Worm (Caenorhabditis elegans) whole organism, L4 larva: ENCODE results near the gene hacl-1.

ENCODE experiments used
- D1046.2 ChIP-seq: fragments of 200-800 bp; sonication (Bioruptor generic); IDR thresholded peaks from 2 replicates; pipeline ENCODE4 v1.3.6; 2022; ENCODE audit warnings: missing genetic modification characterization, missing compliant biosample characterization
- F37D6.2 ChIP-seq: sonication (generic microtip); optimal IDR thresholded peaks from 2 replicates; lab custom pipeline; 2016; ENCODE audit warnings: mild to moderate bottlenecking, missing genetic modification characterization, missing compliant biosample characterization
- F44E2.7 ChIP-seq: fragments of 200-800 bp; sonication (Bioruptor generic); IDR thresholded peaks from 2 replicates; pipeline ENCODE4 v2.1.2; 2022; ENCODE audit warnings: missing genetic modification characterization, missing compliant biosample characterization
- T20F7.1 ChIP-seq: fragments of 200-800 bp; sonication (Bioruptor generic); optimal IDR thresholded peaks from 2 replicates; lab custom pipeline; 2018; ENCODE audit warnings: mild to moderate bottlenecking, missing genetic modification characterization, missing compliant biosample characterization
- T26A8.4 ChIP-seq: fragments of 200-800 bp; sonication (Bioruptor generic); IDR thresholded peaks from 2 replicates; pipeline ENCODE4 v1.3.6; 2022; ENCODE audit warnings: missing genetic modification characterization, missing compliant biosample characterization
- Y5F2A.4 ChIP-seq: fragments of 200-800 bp; sonication (Bioruptor generic); optimal IDR thresholded peaks from 2 replicates; lab custom pipeline; 2018; ENCODE audit warnings: mild to moderate bottlenecking, missing genetic modification characterization, missing compliant biosample characterization
- Y75B8A.6 ChIP-seq: fragments of 200-800 bp; sonication (Bioruptor generic); IDR thresholded peaks from 2 replicates; pipeline ENCODE4 v1.3.6; 2022; ENCODE audit warnings: missing genetic modification reagents, missing genetic modification characterization, missing compliant biosample characterization
- ZK546.5 ChIP-seq, 2 experiments: sonication (generic microtip); optimal IDR thresholded peaks; 2 replicates each; lab custom pipeline; 2017; ENCODE audit warnings: missing biosample characterization in 2 of 2, missing genetic modification characterization in 2 of 2
- ceh-44 ChIP-seq: fragments of 200-800 bp; sonication (Bioruptor generic); IDR thresholded peaks from 2 replicates; pipeline ENCODE4 v1.3.6; 2022; ENCODE audit warnings: missing genetic modification reagents, missing genetic modification characterization, missing compliant biosample characterization
- ceh-62 ChIP-seq: sonication (generic microtip); optimal IDR thresholded peaks from 2 replicates; lab custom pipeline; 2017; ENCODE audit warnings: missing biosample characterization, missing genetic modification characterization
- ces-1 ChIP-seq: fragments of 150-350 bp; sonication (generic microtip); optimal IDR thresholded peaks from 4 replicates; lab custom pipeline; 2014; ENCODE audit warnings: missing biosample characterization, missing genetic modification reagents, missing genetic modification characterization
- cey-2 ChIP-seq: sonication (generic microtip); optimal IDR thresholded peaks from 3 replicates; lab custom pipeline; 2017; ENCODE audit warnings: missing genetic modification characterization, mild to moderate bottlenecking, missing compliant biosample characterization, antibody characterized with exemption, borderline replicate concordance; ENCODE audit not compliant: insufficient read depth
- ctbp-1 ChIP-seq: fragments of 200-800 bp; sonication (Bioruptor generic); IDR thresholded peaks from 2 replicates; pipeline ENCODE4 v1.3.6; 2022; ENCODE audit warnings: missing genetic modification reagents, missing genetic modification characterization, missing compliant biosample characterization
- daf-12 ChIP-seq: fragments of 150-350 bp; optimal IDR thresholded peaks from 2 replicates; lab custom pipeline; 2014; ENCODE audit warnings: missing biosample characterization, missing genetic modification reagents, missing genetic modification characterization
- daf-16 ChIP-seq, 3 experiments: sonication (generic microtip); optimal IDR thresholded peaks; 2 replicates each; lab custom pipeline; 2016 to 2017; ENCODE audit warnings: missing genetic modification characterization in 3 of 3, missing genetic modification reagents in 3 of 3, mild to moderate bottlenecking in 2 of 3, missing compliant biosample characterization in 2 of 3, missing biosample characterization in 1 of 3, moderate library complexity in 1 of 3
- daf-19 ChIP-seq: fragments of 200-800 bp; sonication (Bioruptor generic); conservative IDR thresholded peaks from 2 replicates; pipeline ENCODE4 v1.3.6; 2022; ENCODE audit warnings: missing genetic modification characterization, missing compliant biosample characterization
- dmd-6 ChIP-seq: fragments of 200-800 bp; sonication (Bioruptor generic); IDR thresholded peaks from 2 replicates; pipeline ENCODE4 v1.3.6; 2022; ENCODE audit warnings: missing genetic modification reagents, missing genetic modification characterization, missing compliant biosample characterization
- dmd-9 ChIP-seq: fragments of 200-800 bp; sonication (Bioruptor generic); IDR thresholded peaks from 2 replicates; pipeline ENCODE4 v1.3.6; 2022; ENCODE audit warnings: missing genetic modification reagents, missing genetic modification characterization, missing compliant biosample characterization
- dpl-1 ChIP-seq: fragments of 150-350 bp; optimal IDR thresholded peaks from 2 replicates; lab custom pipeline; 2014; ENCODE audit warnings: missing biosample characterization, missing genetic modification reagents, missing genetic modification characterization
- duxl-1 ChIP-seq: sonication (generic microtip); optimal IDR thresholded peaks from 2 replicates; lab custom pipeline; 2016; ENCODE audit warnings: mild to moderate bottlenecking, missing genetic modification characterization, moderate library complexity, missing compliant biosample characterization; ENCODE audit not compliant: poor library complexity
- egl-43 ChIP-seq: fragments of 200-800 bp; sonication (Bioruptor generic); IDR thresholded peaks from 2 replicates; pipeline ENCODE4 v1.3.6; 2022; ENCODE audit warnings: missing genetic modification reagents, missing genetic modification characterization, missing compliant biosample characterization
- fos-1 ChIP-seq: fragments of 150-350 bp; optimal IDR thresholded peaks from 2 replicates; lab custom pipeline; 2014; ENCODE audit warnings: missing biosample characterization, missing genetic modification characterization
- hlh-11 ChIP-seq: fragments of 200-800 bp; sonication (Bioruptor generic); optimal IDR thresholded peaks from 2 replicates; lab custom pipeline; 2018; ENCODE audit warnings: mild to moderate bottlenecking, missing genetic modification characterization, missing compliant biosample characterization
- lin-29 ChIP-seq: fragments of 200-800 bp; sonication (Bioruptor generic); IDR thresholded peaks from 2 replicates; pipeline ENCODE4 v1.3.6; 2022; ENCODE audit warnings: missing genetic modification reagents, missing genetic modification characterization, missing compliant biosample characterization
- lin-39 ChIP-seq: fragments of 150-350 bp; optimal IDR thresholded peaks from 2 replicates; lab custom pipeline; 2014; ENCODE audit warnings: missing biosample characterization, missing genetic modification reagents, missing genetic modification characterization
- lsy-2 ChIP-seq, 2 experiments: fragments of 150-350 bp in 1 of 2; sonication (generic microtip) in 1 of 2; optimal IDR thresholded peaks; 2 replicates each; lab custom pipeline; 2014 to 2017; ENCODE audit warnings: missing biosample characterization in 2 of 2, missing genetic modification characterization in 2 of 2
- madf-5 ChIP-seq, 2 experiments: fragments of 200-800 bp; sonication (Bioruptor generic); IDR thresholded peaks; 2 replicates each; pipeline ENCODE4 v1.3.6; 2022; ENCODE audit warnings: missing compliant biosample characterization in 2 of 2, missing genetic modification characterization in 2 of 2
- mdt-29 ChIP-seq: fragments of 200-800 bp; sonication (Bioruptor generic); IDR thresholded peaks from 2 replicates; pipeline ENCODE4 v1.3.6; 2022; ENCODE audit warnings: missing genetic modification reagents, missing genetic modification characterization, missing compliant biosample characterization
- mxl-3 ChIP-seq: fragments of 200-800 bp; sonication (Bioruptor generic); optimal IDR thresholded peaks from 2 replicates; lab custom pipeline; 2018; ENCODE audit warnings: mild to moderate bottlenecking, missing genetic modification characterization, missing compliant biosample characterization
- nhr-10 ChIP-seq: fragments of 150-350 bp; optimal IDR thresholded peaks from 2 replicates; lab custom pipeline; 2014; ENCODE audit warnings: missing biosample characterization, missing genetic modification characterization
- nhr-237 ChIP-seq: sonication (generic microtip); optimal IDR thresholded peaks from 2 replicates; lab custom pipeline; 2017; ENCODE audit warnings: missing biosample characterization, missing genetic modification characterization
- nhr-25 ChIP-seq: sonication (generic microtip); optimal IDR thresholded peaks from 2 replicates; lab custom pipeline; 2017; ENCODE audit warnings: missing genetic modification characterization, mild to moderate bottlenecking, missing compliant biosample characterization, antibody characterized with exemption, moderate library complexity, borderline replicate concordance; ENCODE audit not compliant: insufficient read depth
- nhr-28 ChIP-seq: fragments of 150-350 bp; optimal IDR thresholded peaks from 2 replicates; lab custom pipeline; 2014; ENCODE audit warnings: missing biosample characterization, missing genetic modification characterization
- nhr-41 ChIP-seq: fragments of 200-800 bp; sonication (Bioruptor generic); IDR thresholded peaks from 2 replicates; pipeline ENCODE4 v1.3.6; 2022; ENCODE audit warnings: missing genetic modification reagents, missing genetic modification characterization, missing compliant biosample characterization
- nhr-76 ChIP-seq: fragments of 150-350 bp; optimal IDR thresholded peaks from 2 replicates; lab custom pipeline; 2014; ENCODE audit warnings: missing biosample characterization, missing genetic modification characterization
- php-3 ChIP-seq: fragments of 200-800 bp; sonication (Bioruptor generic); IDR thresholded peaks from 2 replicates; pipeline ENCODE4 v1.3.6; 2022; ENCODE audit warnings: missing genetic modification reagents, missing genetic modification characterization, missing compliant biosample characterization
- pqm-1 ChIP-seq: sonication (generic microtip); optimal IDR thresholded peaks from 2 replicates; lab custom pipeline; 2017; ENCODE audit warnings: missing biosample characterization, missing genetic modification characterization
- rbr-2 ChIP-seq: sonication (generic microtip); optimal IDR thresholded peaks from 2 replicates; lab custom pipeline; 2016; ENCODE audit warnings: missing genotype, missing genetic modification characterization, missing compliant biosample characterization
- saeg-2 ChIP-seq: fragments of 200-800 bp; sonication (Bioruptor generic); IDR thresholded peaks from 2 replicates; pipeline ENCODE4 v1.3.6; 2022; ENCODE audit warnings: missing genetic modification reagents, missing genetic modification characterization, missing compliant biosample characterization
- sdz-12 ChIP-seq: fragments of 200-800 bp; sonication (Bioruptor generic); optimal IDR thresholded peaks from 2 replicates; lab custom pipeline; 2018; ENCODE audit warnings: mild to moderate bottlenecking, missing genetic modification characterization, missing compliant biosample characterization
- snpc-1.2 ChIP-seq: fragments of 200-800 bp; sonication (Bioruptor generic); IDR thresholded peaks from 2 replicates; pipeline ENCODE4 v1.3.6; 2022; ENCODE audit warnings: missing genetic modification reagents, missing genetic modification characterization, missing compliant biosample characterization
- snpc-4 ChIP-seq: fragments of 150-350 bp; optimal IDR thresholded peaks from 2 replicates; lab custom pipeline; 2014; ENCODE audit warnings: missing biosample characterization, missing genetic modification characterization
- spr-1 ChIP-seq: sonication (generic microtip); optimal IDR thresholded peaks from 2 replicates; lab custom pipeline; 2016; ENCODE audit warnings: mild to moderate bottlenecking, missing genetic modification characterization, missing compliant biosample characterization
- tag-97 ChIP-seq: fragments of 200-800 bp; sonication (Bioruptor generic); IDR thresholded peaks from 2 replicates; pipeline ENCODE4 v1.3.6; 2022; ENCODE audit warnings: missing genetic modification characterization, missing compliant biosample characterization
- unc-39 ChIP-seq: sonication (generic microtip); optimal IDR thresholded peaks from 2 replicates; lab custom pipeline; 2017; ENCODE audit warnings: missing biosample characterization, missing genetic modification characterization
- unc-62 ChIP-seq, 3 experiments: fragments of 150-350 bp in 1 of 3; sonication (generic microtip); optimal IDR thresholded peaks in 2 of 3; peaks in 1 of 3; 1 replicate in 1 of 3; 2 replicates in 2 of 3; lab custom pipeline; 2014 to 2017; ENCODE audit warnings: missing biosample characterization in 3 of 3, missing genetic modification characterization in 3 of 3, missing genetic modification reagents in 3 of 3, missing genotype in 1 of 3
- vab-7 ChIP-seq: fragments of 200-800 bp; sonication (Bioruptor generic); IDR thresholded peaks from 2 replicates; pipeline ENCODE4 v1.3.6; 2022; ENCODE audit warnings: missing genetic modification reagents, missing genetic modification characterization, missing compliant biosample characterization
- zag-1 ChIP-seq: fragments of 150-350 bp; optimal IDR thresholded peaks from 2 replicates; lab custom pipeline; 2014; ENCODE audit warnings: missing biosample characterization, missing genetic modification characterization
- zfp-3 ChIP-seq: fragments of 200-800 bp; sonication (Bioruptor generic); conservative IDR thresholded peaks from 2 replicates; pipeline ENCODE4 v1.3.6; 2022; ENCODE audit warnings: missing genetic modification reagents, missing genetic modification characterization, missing compliant biosample characterization
- ztf-7 ChIP-seq: fragments of 150-350 bp; optimal IDR thresholded peaks from 2 replicates; lab custom pipeline; 2014; ENCODE audit warnings: missing biosample characterization, missing genetic modification characterization

Gene hacl-1

DNA sequence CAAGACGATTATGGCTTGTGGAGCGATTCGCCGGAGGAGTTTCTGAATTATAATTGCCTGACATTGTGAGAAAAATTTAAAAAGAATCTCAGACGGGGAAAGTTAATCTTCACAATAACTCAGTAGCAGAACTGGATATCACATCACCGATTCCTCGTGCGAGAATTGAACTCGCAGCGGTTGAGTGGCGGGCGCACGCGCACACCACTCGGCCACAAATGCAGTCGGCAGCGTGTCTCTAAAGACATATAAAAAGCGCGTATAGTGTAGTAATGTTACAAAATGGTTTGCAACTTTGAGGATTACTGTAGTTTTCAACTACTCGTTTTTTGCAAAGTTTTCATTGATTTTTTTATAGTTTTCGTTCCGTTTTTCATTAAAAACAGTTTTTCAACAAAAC lies 8.2 kb downstream of the hacl-1 start (continued):
- TF ChIP-seq ZK546.5 (tag; optimal IDR thresholded peaks at IDR 0.05; lab: Kevin White, UChicago), result no peak
- peak; percentile 98 for TF ChIP-seq vab-7 (GFP tag; lab: Robert Waterston, UW)
- no peak for TF ChIP-seq T20F7.1 (GFP tag; lab: Kevin White, UChicago)
- TF ChIP-seq F44E2.7, result peak; percentile 96
- peak; percentile 97 for TF ChIP-seq daf-19
- peak; percentile 95 for TF ChIP-seq ctbp-1 (GFP tag; lab: Robert Waterston, UW)
- peak; percentile 82 to 97; a peak in 3 of 4 replicates for TF ChIP-seq madf-5 (GFP tag; IDR thresholded peaks at IDR 0.05; lab: Robert Waterston, UW)
- TF ChIP-seq fos-1, result no peak
- TF ChIP-seq nhr-25, result peak; percentile 44
- peak; percentile 84 for TF ChIP-seq lin-29 (GFP tag; lab: Robert Waterston, UW)
- TF ChIP-seq pqm-1, result no peak
- peak; percentile 95 for TF ChIP-seq Y5F2A.4 (GFP tag; lab: Kevin White, UChicago)
- peak; percentile 95 for TF ChIP-seq nhr-41 (GFP tag; lab: Robert Waterston, UW)
- peak; percentile 93 for TF ChIP-seq saeg-2
- TF ChIP-seq spr-1 (tag; lab: Kevin White, UChicago), result peak; percentile 89
- TF ChIP-seq snpc-1.2 (GFP tag; lab: Robert Waterston, UW), result peak; percentile 92
- peak; percentile 87 for TF ChIP-seq rbr-2 (tag; lab: Kevin White, UChicago)
- no peak for TF ChIP-seq nhr-10
- TF ChIP-seq lin-39, result no peak
- TF ChIP-seq mdt-29 (GFP tag; lab: Robert Waterston, UW), result peak; percentile 87
- peak; percentile 88 for TF ChIP-seq T26A8.4
- TF ChIP-seq nhr-28 (tag; lab: Kevin White, UChicago), result no peak
- TF ChIP-seq egl-43 (GFP tag; lab: Robert Waterston, UW), result peak; percentile 99
- no peak for TF ChIP-seq unc-39
- no peak for TF ChIP-seq ztf-7
- peak; percentile 88 for TF ChIP-seq mxl-3 (GFP tag; lab: Kevin White, UChicago)
- TF ChIP-seq sdz-12, result peak; percentile 79
- 0 out of 2 replicates have a peak, but pooled peaks have one; percentile 48 for TF ChIP-seq zfp-3 (GFP tag; lab: Robert Waterston, UW)
- TF ChIP-seq ceh-62 (tag; lab: Kevin White, UChicago), result no peak
- peak; percentile 72 for TF ChIP-seq F37D6.2 (tag; lab: Kevin White, UChicago)
- TF ChIP-seq dmd-6 (GFP tag; lab: Robert Waterston, UW), result peak; percentile 72
- TF ChIP-seq nhr-76 (tag; lab: Kevin White, UChicago), result no peak
- TF ChIP-seq ces-1 (GFP tag; lab: Kevin White, UChicago), result no peak
- no peak for TF ChIP-seq zag-1
- TF ChIP-seq dmd-9 (GFP tag; lab: Robert Waterston, UW), result peak; percentile 93
- peak; percentile 87 for TF ChIP-seq Y75B8A.6 (GFP tag; lab: Robert Waterston, UW)
- peak; percentile 92; the same call in 1 of the 2 replicates for TF ChIP-seq ceh-44
- TF ChIP-seq dpl-1, result peak; percentile 46
- TF ChIP-seq daf-16 (GFP tag; optimal IDR thresholded peaks at IDR 0.05; lab: Kevin White, UChicago), result peak; percentile 61 to 91
- TF ChIP-seq daf-16 (tag; optimal IDR thresholded peaks at IDR 0.05; lab: Kevin White, UChicago), result peak; percentile 68
- TF ChIP-seq tag-97 (GFP tag; lab: Robert Waterston, UW), result no peak
- TF ChIP-seq daf-12 (tag; lab: Kevin White, UChicago), result no peak
- TF ChIP-seq snpc-4, result no peak
- no peak for TF ChIP-seq nhr-237
- peak; percentile 79 for TF ChIP-seq php-3 (GFP tag; lab: Robert Waterston, UW)
- peak; percentile 73 for TF ChIP-seq hlh-11 (tag; lab: Kevin White, UChicago)
- peak; percentile 95 for TF ChIP-seq D1046.2
- peak; percentile 49 for TF ChIP-seq cey-2 (tag; lab: Kevin White, UChicago)
- TF ChIP-seq unc-62 (GFP tag; optimal IDR thresholded peaks at IDR 0.05 in 1 of 2; lab: Kevin White, UChicago), result peak in 1 of 2 experiments; percentile 37
- no peak for TF ChIP-seq unc-62 (tag; optimal IDR thresholded peaks at IDR 0.05; lab: Kevin White, UChicago)
- peak in 1 of 2 experiments; percentile 87 for TF ChIP-seq lsy-2 (tag; optimal IDR thresholded peaks at IDR 0.05; lab: Kevin White, UChicago)
- TF ChIP-seq duxl-1 (tag; lab: Kevin White, UChicago), result peak; percentile 72
